Fruit fly (Drosophila melanogaster) whole organism, wandering third instar larva: Measurements from ENCODE around the gene net.

Experiments
- Dfd ChIP-seq: fragments of >200 bp; optimal IDR thresholded peaks from 2 replicates; lab custom pipeline; 2017; ENCODE audit warnings: missing biosample characterization, missing genetic modification characterization
- Dif ChIP-seq: fragments of 200-275, 200-300 bp; sonication (Bioruptor generic); optimal IDR thresholded peaks from 2 replicates; lab custom pipeline; 2018; ENCODE audit warnings: missing biosample characterization, missing genetic modification characterization; ENCODE audit not compliant: partially characterized antibody
- Mio ChIP-seq: sonication (Bioruptor generic); optimal IDR thresholded peaks from 2 replicates; lab custom pipeline; 2016; ENCODE audit warnings: missing biosample characterization, missing genetic modification characterization
- Myc ChIP-seq: fragments of >200 bp; optimal IDR thresholded peaks from 2 replicates; lab custom pipeline; 2017
- brk ChIP-seq: fragments of 200-800 bp; sonication (Bioruptor generic); optimal IDR thresholded peaks from 2 replicates; lab custom pipeline; 2016; ENCODE audit warnings: missing biosample characterization, mild to moderate bottlenecking, missing genetic modification characterization
- psq ChIP-seq: fragments of 200-800 bp; sonication (Bioruptor generic); optimal IDR thresholded peaks from 3 replicates; lab custom pipeline; 2017; ENCODE audit warnings: missing biosample characterization, mild to moderate bottlenecking, missing genetic modification characterization, moderate library complexity
- woc ChIP-seq: sonication (Bioruptor generic); optimal IDR thresholded peaks from 2 replicates; lab custom pipeline; 2016; ENCODE audit warnings: missing biosample characterization, mild to moderate bottlenecking, missing genetic modification characterization

- TF ChIP-seq Mio (no peak), woc (GFP tag; lab: Kevin White, UChicago) (no peak), Myc (lab: Kevin White, UChicago) (no peak), psq (no peak), Dif (GFP tag; lab: Kevin White, UChicago) (peak; percentile 64), brk (GFP tag; lab: Kevin White, UChicago) (peak; percentile 7), Dfd (GFP tag; lab: Kevin White, UChicago) (no peak)
Observed at dm6 chr2L:71869-72751, 15.1 kb downstream of the net start.
